Fruit fly (Drosophila melanogaster) whole organism, wandering third instar larva: Measurements from ENCODE around the gene PH4alphaNE3.
A peak's percentile ranks its signal among the peaks of the same experiment; 100 is the strongest.

Source experiments
- CG32264 ChIP-seq: fragments of 200-800 bp; sonication (Bioruptor generic); optimal IDR thresholded peaks from 2 replicates; lab custom pipeline; 2016; ENCODE audit warnings: missing biosample characterization, missing genetic modification characterization
- CG9705 ChIP-seq: fragments of 200-800 bp; sonication (Bioruptor generic); optimal IDR thresholded peaks from 2 replicates; lab custom pipeline; 2018; ENCODE audit warnings: missing biosample characterization, mild to moderate bottlenecking, missing genetic modification characterization
- CrebA ChIP-seq: fragments of 200-800 bp; sonication (Bioruptor generic); optimal IDR thresholded peaks from 2 replicates; lab custom pipeline; 2016; ENCODE audit warnings: missing biosample characterization, mild to moderate bottlenecking, missing genetic modification characterization, borderline replicate concordance
- Dfd ChIP-seq: fragments of >200 bp; optimal IDR thresholded peaks from 2 replicates; lab custom pipeline; 2017; ENCODE audit warnings: missing biosample characterization, missing genetic modification characterization
- Dif ChIP-seq: fragments of 200-275, 200-300 bp; sonication (Bioruptor generic); optimal IDR thresholded peaks from 2 replicates; lab custom pipeline; 2018; ENCODE audit warnings: missing biosample characterization, missing genetic modification characterization; ENCODE audit not compliant: partially characterized antibody
- HLH106 ChIP-seq: fragments of 200-800 bp; optimal IDR thresholded peaks from 3 replicates; lab custom pipeline; 2019; ENCODE audit warnings: missing biosample characterization, mild to moderate bottlenecking, missing genetic modification characterization, moderate library complexity
- Hnf4 ChIP-seq: fragments of 200-800 bp; sonication (Bioruptor generic); optimal IDR thresholded peaks from 2 replicates; lab custom pipeline; 2016; ENCODE audit warnings: missing biosample characterization, mild to moderate bottlenecking, missing genetic modification characterization
- Hr78 ChIP-seq: fragments of >200 bp; optimal IDR thresholded peaks from 2 replicates; lab custom pipeline; 2017; ENCODE audit warnings: missing biosample characterization, missing genetic modification characterization
- Hr83 ChIP-seq: fragments of 200-300 bp; sonication (Bioruptor generic); optimal IDR thresholded peaks from 2 replicates; lab custom pipeline; 2016; ENCODE audit warnings: missing biosample characterization, mild to moderate bottlenecking, missing genetic modification characterization, moderate library complexity; ENCODE audit not compliant: poor library complexity, severe bottlenecking
- Mio ChIP-seq: sonication (Bioruptor generic); optimal IDR thresholded peaks from 2 replicates; lab custom pipeline; 2016; ENCODE audit warnings: missing biosample characterization, missing genetic modification characterization
- Myc ChIP-seq: fragments of >200 bp; optimal IDR thresholded peaks from 2 replicates; lab custom pipeline; 2017
- N ChIP-seq: fragments of >200 bp; optimal IDR thresholded peaks from 2 replicates; lab custom pipeline; 2018; ENCODE audit warnings: missing biosample characterization, missing external identifiers, missing genetic modification characterization
- OdsH ChIP-seq: fragments of 200-800 bp; sonication (Bioruptor generic); optimal IDR thresholded peaks from 2 replicates; lab custom pipeline; 2016; ENCODE audit warnings: missing biosample characterization, mild to moderate bottlenecking, missing genetic modification characterization
- Rel ChIP-seq, 2 experiments: fragments of 200-800 bp; sonication (Bioruptor generic) in 1 of 2; optimal IDR thresholded peaks; 2 replicates in 1 of 2; 3 replicates in 1 of 2; lab custom pipeline; 2016 to 2019; ENCODE audit warnings: mild to moderate bottlenecking in 2 of 2, missing biosample characterization in 2 of 2, missing genetic modification characterization in 2 of 2, moderate library complexity in 1 of 2
- Vsx2 ChIP-seq: fragments of 200-300, 225-300 bp; sonication (Bioruptor generic); optimal IDR thresholded peaks from 2 replicates; lab custom pipeline; 2018; ENCODE audit warnings: missing biosample characterization, missing genetic modification characterization; ENCODE audit not compliant: partially characterized antibody
- br ChIP-seq: fragments of 200-800 bp; sonication (Bioruptor generic); optimal IDR thresholded peaks from 2 replicates; lab custom pipeline; 2016; ENCODE audit warnings: missing biosample characterization, missing genetic modification characterization
- brk ChIP-seq: fragments of 200-800 bp; sonication (Bioruptor generic); optimal IDR thresholded peaks from 2 replicates; lab custom pipeline; 2016; ENCODE audit warnings: missing biosample characterization, mild to moderate bottlenecking, missing genetic modification characterization
- dl ChIP-seq, 2 experiments: fragments of 175-275, 200-275 bp in 1 of 2; fragments of 200-275 bp in 1 of 2; sonication (Bioruptor generic); optimal IDR thresholded peaks; lab custom pipeline; 2018; ENCODE audit warnings: mild to moderate bottlenecking in 2 of 2, missing biosample characterization in 2 of 2, missing genetic modification characterization in 2 of 2, moderate library complexity in 2 of 2; ENCODE audit not compliant: partially characterized antibody in 2 of 2, insufficient read depth in 1 of 2
- dmrt93B ChIP-seq: fragments of 200-800 bp; sonication (Bioruptor generic); optimal IDR thresholded peaks from 2 replicates; lab custom pipeline; 2018; ENCODE audit warnings: missing biosample characterization, mild to moderate bottlenecking, missing genetic modification characterization
- dsf ChIP-seq: sonication (Bioruptor generic); optimal IDR thresholded peaks from 2 replicates; lab custom pipeline; 2016; ENCODE audit warnings: missing biosample characterization, missing genetic modification characterization, borderline replicate concordance
- ey ChIP-seq: fragments of 200-800 bp; sonication (Bioruptor generic); optimal IDR thresholded peaks from 2 replicates; lab custom pipeline; 2016; ENCODE audit warnings: missing biosample characterization, missing genetic modification characterization
- foxo ChIP-seq, 2 experiments: fragments of 200-800 bp; sonication (Bioruptor generic); optimal IDR thresholded peaks; 2 replicates in 1 of 2; 3 replicates in 1 of 2; lab custom pipeline; 2016 to 2017; ENCODE audit warnings: missing biosample characterization in 2 of 2, missing genetic modification characterization in 2 of 2
- fru ChIP-seq: fragments of 200-800 bp; sonication (Bioruptor generic); optimal IDR thresholded peaks from 3 replicates; lab custom pipeline; 2016; ENCODE audit warnings: missing biosample characterization, mild to moderate bottlenecking, missing genetic modification characterization
- h ChIP-seq: fragments of 200-800 bp; sonication (Bioruptor generic); optimal IDR thresholded peaks from 3 replicates; lab custom pipeline; 2016; ENCODE audit warnings: missing biosample characterization, mild to moderate bottlenecking, missing genetic modification characterization
- lola ChIP-seq: fragments of >200 bp; optimal IDR thresholded peaks from 2 replicates; lab custom pipeline; 2017; ENCODE audit warnings: missing biosample characterization, missing genetic modification characterization
- pan ChIP-seq: fragments of >200 bp; optimal IDR thresholded peaks from 2 replicates; lab custom pipeline; 2017
- psq ChIP-seq: fragments of 200-800 bp; sonication (Bioruptor generic); optimal IDR thresholded peaks from 3 replicates; lab custom pipeline; 2017; ENCODE audit warnings: missing biosample characterization, mild to moderate bottlenecking, missing genetic modification characterization, moderate library complexity
- rgr ChIP-seq: fragments of 200-800 bp; sonication (Bioruptor generic); optimal IDR thresholded peaks from 3 replicates; lab custom pipeline; 2016; ENCODE audit warnings: missing biosample characterization, mild to moderate bottlenecking, missing genetic modification characterization
- sage ChIP-seq: fragments of 200-800 bp; sonication (Bioruptor generic); optimal IDR thresholded peaks from 2 replicates; lab custom pipeline; 2016; ENCODE audit warnings: missing biosample characterization, mild to moderate bottlenecking, missing genetic modification characterization
- sv ChIP-seq: fragments of 200-800 bp; sonication (Bioruptor generic); optimal IDR thresholded peaks from 3 replicates; lab custom pipeline; 2016; ENCODE audit warnings: missing biosample characterization, missing genetic modification characterization
- tai ChIP-seq: sonication (Bioruptor generic); optimal IDR thresholded peaks from 2 replicates; lab custom pipeline; 2016; ENCODE audit warnings: missing biosample characterization, missing genetic modification characterization
- usp ChIP-seq: fragments of >200 bp; optimal IDR thresholded peaks from 2 replicates; lab custom pipeline; 2017; ENCODE audit warnings: missing biosample characterization, missing genetic modification characterization
- woc ChIP-seq: sonication (Bioruptor generic); optimal IDR thresholded peaks from 2 replicates; lab custom pipeline; 2016; ENCODE audit warnings: missing biosample characterization, mild to moderate bottlenecking, missing genetic modification characterization

Gene PH4alphaNE3

dm6 chr3R:30603881-30604280, at the start of gene PH4alphaNE3:
PH4alphaNE3 (plus strand) TSS chr3R:30604181.
- TF ChIP-seq ey (no peak), Hr83 (GFP tag; lab: Kevin White, UChicago) (no peak), OdsH (no peak), br (GFP tag; lab: Kevin White, UChicago) (no peak), N (GFP tag; lab: Kevin White, UChicago) (no peak)

dm6 chr3R:30560070-30560469, 43.9 kb upstream of the PH4alphaNE3 start, which contains the start of gene CG34155:
CG34155 (minus strand) TSS chr3R:30560199.
- TF ChIP-seq Dfd: no peak
- no peak for TF ChIP-seq pan
- TF ChIP-seq dl (GFP tag; optimal IDR thresholded peaks at IDR 0.05; lab: Kevin White, UChicago; ENCODE audit: insufficient read depth in 1 of 2, partially characterized antibody in 2 of 2): no peak
- TF ChIP-seq fru: no peak
- no peak for TF ChIP-seq brk (GFP tag; lab: Kevin White, UChicago)
- no peak for TF ChIP-seq CG32264 (GFP tag; lab: Kevin White, UChicago)
- TF ChIP-seq tai (GFP tag; lab: Kevin White, UChicago): no peak
- no peak for TF ChIP-seq Hnf4 (GFP tag; lab: Kevin White, UChicago)
- TF ChIP-seq Rel (GFP tag; optimal IDR thresholded peaks at IDR 0.05; lab: Kevin White, UChicago): no peak
- TF ChIP-seq Rel (tag; optimal IDR thresholded peaks at IDR 0.05; lab: Kevin White, UChicago): no peak
- no peak for TF ChIP-seq usp (GFP tag; lab: Kevin White, UChicago)
- TF ChIP-seq CG9705 (GFP tag; lab: Kevin White, UChicago): no peak
- TF ChIP-seq sv (GFP tag; lab: Kevin White, UChicago): no peak
- no peak for TF ChIP-seq sage
- no peak for TF ChIP-seq br (GFP tag; lab: Kevin White, UChicago)
- TF ChIP-seq psq (GFP tag; lab: Kevin White, UChicago): no peak
- TF ChIP-seq Hr83 (GFP tag; lab: Kevin White, UChicago): no peak
- TF ChIP-seq CrebA: no peak
- TF ChIP-seq ey: no peak

DNA sequence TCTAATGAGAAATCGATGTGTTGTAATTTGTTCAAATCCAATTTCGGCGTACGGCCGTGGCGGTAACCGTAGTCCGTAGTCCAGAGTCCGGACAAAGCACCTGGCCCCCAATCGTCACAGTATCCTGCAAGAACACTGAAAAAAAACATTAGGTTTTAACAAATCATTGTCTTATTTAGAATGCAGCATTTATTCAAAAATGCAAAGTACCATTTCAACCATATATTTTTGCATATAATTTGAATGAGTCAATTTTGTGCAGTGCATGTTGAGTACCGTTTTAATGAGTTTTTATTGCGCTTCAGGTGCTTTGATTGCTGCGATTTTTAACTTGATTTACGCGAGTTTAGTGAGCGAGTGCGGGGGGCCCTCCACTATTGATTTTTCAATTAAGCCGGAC, 42.8 kb upstream of the PH4alphaNE3 start:
- TF ChIP-seq fru (no peak), Hr78 (no peak), Vsx2 (GFP tag; lab: Kevin White, UChicago) (no peak), Rel (GFP tag; optimal IDR thresholded peaks at IDR 0.05; lab: Kevin White, UChicago) (no peak), Rel (tag; optimal IDR thresholded peaks at IDR 0.05; lab: Kevin White, UChicago) (no peak), rgr (GFP tag; lab: Kevin White, UChicago) (no peak), woc (GFP tag; lab: Kevin White, UChicago) (no peak)
- TF ChIP-seq, all 38 proteins: peak for 0

DNA sequence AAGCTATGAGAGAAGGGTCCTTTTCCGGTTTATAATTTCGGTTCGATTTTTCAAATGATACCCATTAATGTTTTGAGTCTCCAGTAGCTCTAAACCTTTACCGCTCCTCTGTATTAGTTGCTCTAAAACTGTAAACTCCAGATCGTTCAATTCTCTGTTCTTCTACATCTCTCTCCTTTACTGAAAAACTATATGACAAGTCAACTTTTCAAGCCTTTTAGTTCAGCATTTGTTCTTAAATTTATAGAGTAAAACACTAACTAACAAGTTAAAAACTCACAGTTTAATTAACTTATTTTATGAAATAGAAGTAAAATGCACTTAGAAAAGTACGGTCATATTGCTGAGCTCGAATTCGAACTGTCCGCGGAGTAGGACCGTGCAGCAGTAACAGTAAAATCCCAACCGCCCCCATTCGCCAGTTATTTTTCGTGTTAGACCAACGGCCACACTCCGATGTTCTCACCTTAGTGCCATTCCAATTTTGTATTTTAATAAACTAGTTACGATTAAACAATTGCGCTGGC, 41.2 kb upstream of the PH4alphaNE3 start:
- TF ChIP-seq rgr (GFP tag; lab: Kevin White, UChicago) (peak; percentile 1), dsf (no peak), ey (no peak), tai (GFP tag; lab: Kevin White, UChicago) (no peak), CG32264 (GFP tag; lab: Kevin White, UChicago) (no peak), sv (GFP tag; lab: Kevin White, UChicago) (no peak), OdsH (no peak), Myc (lab: Kevin White, UChicago) (peak; percentile 16), Hr78 (no peak), h (GFP tag; lab: Kevin White, UChicago) (no peak), brk (GFP tag; lab: Kevin White, UChicago) (no peak), lola (GFP tag; lab: Kevin White, UChicago) (no peak), foxo (GFP tag; optimal IDR thresholded peaks at IDR 0.05; lab: Kevin White, UChicago) (peak in 1 of 2 experiments; percentile 7)

dm6 chr3R:30563260-30564080, 40.5 kb upstream of the PH4alphaNE3 start:
- TF ChIP-seq N (GFP tag; lab: Kevin White, UChicago): no peak
- peak; percentile 27 for TF ChIP-seq Dif (GFP tag; lab: Kevin White, UChicago)
- no peak for TF ChIP-seq br (GFP tag; lab: Kevin White, UChicago)
- no peak for TF ChIP-seq sv (GFP tag; lab: Kevin White, UChicago)
- TF ChIP-seq Hr83 (GFP tag; lab: Kevin White, UChicago): no peak
- no peak for TF ChIP-seq lola (GFP tag; lab: Kevin White, UChicago)
- TF ChIP-seq CG32264 (GFP tag; lab: Kevin White, UChicago): no peak
- no peak for TF ChIP-seq usp (GFP tag; lab: Kevin White, UChicago)
- no peak for TF ChIP-seq ey
- TF ChIP-seq HLH106 (tag; lab: Kevin White, UChicago): no peak
- TF ChIP-seq dmrt93B (GFP tag; lab: Kevin White, UChicago): no peak
- TF ChIP-seq CG9705 (GFP tag; lab: Kevin White, UChicago): no peak
- TF ChIP-seq Myc (lab: Kevin White, UChicago): no peak
- TF ChIP-seq tai (GFP tag; lab: Kevin White, UChicago): peak; percentile 14
- peak in 1 of 2 experiments; percentile 56 for TF ChIP-seq dl (GFP tag; optimal IDR thresholded peaks at IDR 0.05; lab: Kevin White, UChicago; ENCODE audit: insufficient read depth in 1 of 2, partially characterized antibody in 2 of 2)
- no peak for TF ChIP-seq dsf
- no peak for TF ChIP-seq Mio (GFP tag; lab: Kevin White, UChicago)
